Worm (Caenorhabditis elegans): ENCODE measurements around the gene C07D10.1.
A peak's percentile ranks its signal among the peaks of the same experiment; 100 is the strongest.

C07D10.1 gene

DNA sequence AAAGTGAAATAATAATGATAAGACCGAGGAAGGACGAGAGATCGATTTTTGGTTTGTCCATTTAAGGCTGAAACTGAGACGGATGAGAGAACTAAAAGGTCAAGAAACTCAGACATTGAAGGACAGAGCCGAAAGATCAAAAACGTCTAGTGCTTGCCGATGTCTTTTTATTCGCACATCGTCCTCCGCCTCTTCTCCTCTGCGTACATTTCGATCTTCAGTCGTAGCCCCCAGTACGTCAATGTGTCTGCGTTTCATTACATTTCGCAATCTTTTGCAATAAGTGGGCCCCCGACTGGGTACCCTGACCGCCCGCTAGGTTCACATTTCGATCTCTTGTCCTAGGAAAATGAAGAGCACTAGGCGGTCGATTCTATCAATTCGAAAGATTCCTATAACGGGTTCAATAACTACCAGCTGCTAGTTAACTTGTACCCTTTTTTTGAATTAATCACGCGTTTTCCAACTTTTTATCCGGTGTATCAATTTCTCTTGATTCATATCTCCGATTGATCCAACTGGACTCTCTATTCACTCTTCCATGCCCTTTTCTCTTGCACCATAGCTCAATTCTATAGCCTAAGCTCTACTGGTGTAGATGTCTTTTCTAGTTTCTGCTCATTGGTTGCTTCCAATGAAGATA lies 6.6 kb upstream of the C07D10.1 start (continued):
- TF ChIP-seq ztf-18 (tag; optimal IDR thresholded peaks at IDR 0.05) (peak; percentile 2), ceh-40 (GFP tag; IDR thresholded peaks at IDR 0.05) (no peak), pbrm-1 (GFP tag; IDR thresholded peaks at IDR 0.05) (peak; percentile 39; the same call in 1 of the 2 replicates), lin-40 (tag; optimal IDR thresholded peaks at IDR 0.05) (peak; percentile 28), snpc-1.3 (tag; optimal IDR thresholded peaks at IDR 0.05; ENCODE audit: insufficient read depth) (no peak), lag-1 (GFP tag; IDR thresholded peaks at IDR 0.05) (no peak), snpc-4 (GFP tag; optimal IDR thresholded peaks at IDR 0.05) (peak; percentile 36), snpc-4 (tag; optimal IDR thresholded peaks at IDR 0.05) (peak in 1 of 4 experiments; percentile 24), gei-17 (GFP tag; optimal IDR thresholded peaks at IDR 0.05) (no peak), ets-4 (GFP tag; optimal IDR thresholded peaks at IDR 0.05) (peak; percentile 25), B0336.3 (GFP tag; IDR thresholded peaks at IDR 0.05) (peak; percentile 65; the same call in 1 of the 2 replicates), die-1 (tag; optimal IDR thresholded peaks at IDR 0.05) (no peak), nhr-90 (tag; optimal IDR thresholded peaks at IDR 0.05) (peak; percentile 9), Y53G8AR.9 (GFP tag; conservative IDR thresholded peaks at IDR 0.05) (0 out of 2 replicates have a peak, but pooled peaks have one; percentile 48), ZK185.1 (tag; optimal IDR thresholded peaks at IDR 0.05; ENCODE audit: poor library complexity, severe bottlenecking) (peak; percentile 21), Y56A3A.18 (GFP tag; IDR thresholded peaks at IDR 0.05) (no peak), nfyb-1 (GFP tag; IDR thresholded peaks at IDR 0.05) (0 out of 2 replicates have a peak, but pooled peaks have one; percentile 46), ztf-3 (GFP tag; optimal IDR thresholded peaks at IDR 0.05) (no peak), cebp-1 (GFP tag; IDR thresholded peaks at IDR 0.05) (peak; percentile 97), cebp-1 (tag; optimal IDR thresholded peaks at IDR 0.05) (peak; percentile 99)

DNA sequence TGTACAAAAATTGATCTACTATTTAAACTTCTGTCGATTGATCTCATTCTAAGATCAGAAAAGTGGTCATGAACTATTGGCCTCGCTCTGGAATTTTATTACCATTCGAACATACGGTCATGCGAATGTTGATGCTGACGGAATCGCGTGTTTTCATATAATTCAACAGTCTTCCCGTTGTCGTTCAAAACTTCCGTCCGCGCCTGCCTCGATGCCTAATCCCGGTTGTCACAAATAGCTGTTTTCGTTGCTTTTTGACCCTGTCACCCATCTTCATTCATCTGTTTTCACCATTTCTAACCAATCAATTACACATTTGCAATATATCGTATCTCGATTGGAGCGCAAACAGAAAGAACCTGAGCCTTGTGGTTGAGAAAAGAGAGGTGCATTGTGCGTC lies 5.4 kb upstream of the C07D10.1 start:
- TF ChIP-seq sea-2 (GFP tag; IDR thresholded peaks at IDR 0.05): no peak
- peak; percentile 22; the same call in 1 of the 2 replicates for TF ChIP-seq dox-1 (GFP tag; IDR thresholded peaks at IDR 0.05)

DNA sequence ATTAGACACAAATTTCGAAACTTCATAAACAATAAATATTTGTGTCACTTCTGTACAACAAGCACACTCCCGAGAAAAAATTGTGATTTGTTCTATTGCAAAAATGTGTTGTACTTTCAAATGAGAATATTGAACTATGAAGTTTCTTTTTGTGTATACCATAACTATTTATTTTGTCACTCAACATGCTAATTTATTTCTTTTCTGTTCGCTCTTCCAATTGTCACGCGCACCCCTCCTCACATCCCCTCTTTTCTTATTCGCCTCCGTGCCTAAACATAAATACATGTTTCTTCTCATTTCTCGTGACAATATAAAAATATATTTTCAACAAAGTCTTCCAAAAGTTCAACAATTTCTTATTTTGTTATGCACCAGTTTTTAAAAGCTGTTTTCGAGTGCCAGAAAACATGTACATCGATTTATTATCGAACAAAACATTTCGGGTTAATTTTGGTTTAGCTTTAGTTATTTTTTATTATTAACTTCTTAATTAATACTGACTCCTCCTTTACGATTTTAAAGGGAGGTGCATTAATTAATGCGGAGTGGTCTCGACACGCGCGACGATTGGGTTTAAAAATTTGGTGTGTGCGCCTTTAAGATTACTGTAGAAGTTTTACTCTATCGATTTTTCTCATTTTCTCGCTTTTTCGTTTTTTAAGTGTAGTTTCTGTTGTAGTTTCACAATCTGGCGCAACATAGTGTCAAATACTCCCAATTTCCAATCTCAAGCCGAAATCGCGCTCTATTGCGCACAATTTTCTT lies 4.7 kb upstream of the C07D10.1 start:
- 0 out of 2 replicates have a peak, but pooled peaks have one; percentile 34 for TF ChIP-seq ceh-91 (GFP tag; IDR thresholded peaks at IDR 0.05)
- no peak for TF ChIP-seq somi-1 (GFP tag; optimal IDR thresholded peaks at IDR 0.05)
- TF ChIP-seq cebp-2 (GFP tag; IDR thresholded peaks at IDR 0.05): no peak
- peak; percentile 25 for TF ChIP-seq efl-1 (GFP tag; optimal IDR thresholded peaks at IDR 0.05)
- peak; percentile 45 for TF ChIP-seq unc-62 (GFP tag; optimal IDR thresholded peaks at IDR 0.05)
- TF ChIP-seq madf-8 (GFP tag; conservative IDR thresholded peaks at IDR 0.05): peak; percentile 70; the same call in 1 of the 2 replicates
- TF ChIP-seq madf-6 (GFP tag; IDR thresholded peaks at IDR 0.05): peak; percentile 87
- no peak for TF ChIP-seq cebp-1 (GFP tag; IDR thresholded peaks at IDR 0.05)
- peak; percentile 3 for TF ChIP-seq cebp-1 (tag; optimal IDR thresholded peaks at IDR 0.05)
- TF ChIP-seq F33H1.4 (GFP tag; IDR thresholded peaks at IDR 0.05): peak; percentile 85
- TF ChIP-seq T07F8.4 (tag; optimal IDR thresholded peaks at IDR 0.05): no peak
- TF ChIP-seq ama-1 (optimal IDR thresholded peaks at IDR 0.05): peak; percentile 21
- no peak for TF ChIP-seq ama-1 (GFP tag; optimal IDR thresholded peaks at IDR 0.05)
- no peak for TF ChIP-seq K12H6.12 (tag; optimal IDR thresholded peaks at IDR 0.05)
- peak; percentile 70 for TF ChIP-seq xnd-1 (tag; optimal IDR thresholded peaks at IDR 0.05)
- no peak for TF ChIP-seq Y53F4B.3 (GFP tag; IDR thresholded peaks at IDR 0.05)
- TF ChIP-seq aptf-2 (GFP tag; conservative IDR thresholded peaks at IDR 0.05): no peak
- peak; percentile 87 for TF ChIP-seq lsl-1 (GFP tag; optimal IDR thresholded peaks at IDR 0.05)
- peak; percentile 49 for TF ChIP-seq him-1 (tag; optimal IDR thresholded peaks at IDR 0.05)
- TF ChIP-seq lin-26 (GFP tag; IDR thresholded peaks at IDR 0.05): 0 out of 2 replicates have a peak, but pooled peaks have one; percentile 20
- peak; percentile 42 for TF ChIP-seq snpc-3.4 (tag; optimal IDR thresholded peaks at IDR 0.05)
